Worm (Caenorhabditis elegans) whole organism, young adult: ENCODE results near the gene cee-1.
A peak's percentile ranks its signal among the peaks of the same experiment; 100 is the strongest.

ENCODE experiments used
- B0019.2 ChIP-seq: fragments of 200-800 bp; sonication (Bioruptor generic); conservative IDR thresholded peaks from 2 replicates; pipeline ENCODE4 v1.3.6; 2022; ENCODE audit warnings: missing genetic modification reagents, missing genetic modification characterization, missing compliant biosample characterization
- D2030.7 ChIP-seq: fragments of 200-800 bp; sonication (Bioruptor generic); IDR thresholded peaks from 2 replicates; pipeline ENCODE4 v1.3.6; 2022; ENCODE audit warnings: missing genetic modification reagents, missing genetic modification characterization, missing compliant biosample characterization
- F10E7.11 ChIP-seq: sonication (generic microtip); optimal IDR thresholded peaks from 2 replicates; lab custom pipeline; 2017; ENCODE audit warnings: mild to moderate bottlenecking, missing genetic modification characterization, moderate library complexity, missing compliant biosample characterization
- F57C9.4 ChIP-seq: sonication (generic microtip); optimal IDR thresholded peaks from 2 replicates; lab custom pipeline; 2017; ENCODE audit warnings: mild to moderate bottlenecking, missing genetic modification characterization, missing compliant biosample characterization
- T07F8.4 ChIP-seq: sonication (generic microtip); optimal IDR thresholded peaks from 2 replicates; lab custom pipeline; 2016; ENCODE audit warnings: mild to moderate bottlenecking, missing genetic modification characterization, moderate library complexity, missing compliant biosample characterization
- Y67H2A.10 ChIP-seq: fragments of 200-800 bp; sonication (Bioruptor generic); conservative IDR thresholded peaks from 2 replicates; pipeline ENCODE4 v1.3.6; 2022; ENCODE audit warnings: missing genetic modification reagents, missing genetic modification characterization, missing compliant biosample characterization
- Y79H2A.3 ChIP-seq: fragments of 200-800 bp; sonication (Bioruptor generic); conservative IDR thresholded peaks from 2 replicates; pipeline ENCODE4 v1.3.6; 2022; ENCODE audit warnings: missing genetic modification reagents, missing genetic modification characterization, missing compliant biosample characterization
- Y95B8A.8 ChIP-seq: fragments of 200-800 bp; sonication (Bioruptor generic); IDR thresholded peaks from 2 replicates; pipeline ENCODE4 v1.3.6; 2022; ENCODE audit warnings: missing genetic modification reagents, missing genetic modification characterization, missing compliant biosample characterization
- ZK185.1 ChIP-seq: sonication (generic microtip); optimal IDR thresholded peaks from 2 replicates; lab custom pipeline; 2016; ENCODE audit warnings: mild to moderate bottlenecking, missing genetic modification characterization, missing compliant biosample characterization; ENCODE audit not compliant: poor library complexity, severe bottlenecking
- akir-1 ChIP-seq: fragments of 200-800 bp; sonication (Bioruptor generic); optimal IDR thresholded peaks from 2 replicates; lab custom pipeline; 2018; ENCODE audit warnings: mild to moderate bottlenecking, missing genetic modification characterization, moderate library complexity, missing compliant biosample characterization
- attf-3 ChIP-seq: fragments of 200-800 bp; sonication (Bioruptor generic); conservative IDR thresholded peaks from 2 replicates; pipeline ENCODE4 v1.3.6; 2022; ENCODE audit warnings: missing genetic modification reagents, missing genetic modification characterization, missing compliant biosample characterization
- attf-6 ChIP-seq: fragments of 200-800 bp; sonication (Bioruptor generic); IDR thresholded peaks from 2 replicates; pipeline ENCODE4 v1.3.6; 2022; ENCODE audit warnings: missing genetic modification reagents, missing genetic modification characterization, missing compliant biosample characterization
- cebp-1 ChIP-seq, 2 experiments: fragments of 200-800 bp in 1 of 2; sonication (Bioruptor generic) in 1 of 2; sonication (generic microtip) in 1 of 2; IDR thresholded peaks in 1 of 2; optimal IDR thresholded peaks in 1 of 2; 2 replicates each; pipeline versions ENCODE4 v1.3.6 to Lab custom; 2017 to 2022; ENCODE audit warnings: missing compliant biosample characterization in 2 of 2, missing genetic modification characterization in 2 of 2, mild to moderate bottlenecking in 1 of 2, missing genetic modification reagents in 1 of 2, moderate library complexity in 1 of 2
- ceh-27 ChIP-seq: fragments of 200-800 bp; sonication (Bioruptor generic); optimal IDR thresholded peaks from 2 replicates; lab custom pipeline; 2018; ENCODE audit warnings: mild to moderate bottlenecking, missing genetic modification characterization, moderate library complexity, missing compliant biosample characterization
- ceh-40 ChIP-seq: fragments of 200-800 bp; sonication (Bioruptor generic); IDR thresholded peaks from 2 replicates; pipeline ENCODE4 v1.3.6; 2022; ENCODE audit warnings: missing genetic modification characterization, missing compliant biosample characterization
- ceh-58 ChIP-seq: fragments of 200-800 bp; sonication (Bioruptor generic); IDR thresholded peaks from 2 replicates; pipeline ENCODE4 v1.3.6; 2022; ENCODE audit warnings: missing genetic modification characterization, missing compliant biosample characterization
- ceh-79 ChIP-seq: sonication (generic microtip); optimal IDR thresholded peaks from 2 replicates; lab custom pipeline; 2017; ENCODE audit warnings: mild to moderate bottlenecking, missing genetic modification characterization, missing compliant biosample characterization
- dox-1 ChIP-seq: fragments of 200-800 bp; sonication (Bioruptor generic); IDR thresholded peaks from 2 replicates; pipeline ENCODE4 v1.3.6; 2022; ENCODE audit warnings: missing genetic modification reagents, missing genetic modification characterization, missing compliant biosample characterization
- him-1 ChIP-seq: sonication (generic microtip); optimal IDR thresholded peaks from 2 replicates; lab custom pipeline; 2016; ENCODE audit warnings: missing genotype, missing genetic modification reagents, missing genetic modification characterization, missing compliant biosample characterization
- hsf-1 ChIP-seq: fragments of 200-800 bp; sonication (Bioruptor generic); IDR thresholded peaks from 2 replicates; pipeline ENCODE4 v1.3.6; 2022; ENCODE audit warnings: missing genetic modification reagents, missing genetic modification characterization, missing compliant biosample characterization
- let-607 ChIP-seq, 2 experiments: fragments of 200-800 bp in 1 of 2; sonication (Bioruptor generic) in 1 of 2; sonication (generic microtip) in 1 of 2; optimal IDR thresholded peaks; 2 replicates each; lab custom pipeline; 2016 to 2018; ENCODE audit warnings: mild to moderate bottlenecking in 2 of 2, missing compliant biosample characterization in 2 of 2, missing genetic modification characterization in 2 of 2, moderate library complexity in 2 of 2, missing genotype in 1 of 2
- lin-35 ChIP-seq, 3 experiments: fragments of 150-350 bp in 2 of 3; sonication (generic microtip) in 1 of 3; optimal IDR thresholded peaks; 2 replicates each; lab custom pipeline; 2014 to 2018; ENCODE audit warnings: missing biosample characterization in 3 of 3, missing genetic modification characterization in 3 of 3, missing genetic modification reagents in 3 of 3
- lin-40 ChIP-seq: sonication (generic microtip); optimal IDR thresholded peaks from 2 replicates; lab custom pipeline; 2016; ENCODE audit warnings: missing genetic modification characterization, mild to moderate bottlenecking, missing compliant biosample characterization, missing genotype, missing genetic modification reagents
- lin-54 ChIP-seq: fragments of 200-800 bp; sonication (Bioruptor generic); optimal IDR thresholded peaks from 2 replicates; lab custom pipeline; 2018; ENCODE audit warnings: mild to moderate bottlenecking, missing genetic modification characterization, missing compliant biosample characterization
- lir-1 ChIP-seq: fragments of 200-800 bp; sonication (Bioruptor generic); conservative IDR thresholded peaks from 2 replicates; pipeline ENCODE4 v1.3.6; 2022; ENCODE audit warnings: missing genetic modification reagents, missing genetic modification characterization, missing compliant biosample characterization
- lsl-1 ChIP-seq: fragments of 200-800 bp; sonication (Bioruptor generic); optimal IDR thresholded peaks from 2 replicates; lab custom pipeline; 2018; ENCODE audit warnings: mild to moderate bottlenecking, missing genetic modification characterization, moderate library complexity, missing compliant biosample characterization
- madf-10 ChIP-seq: sonication (generic microtip); optimal IDR thresholded peaks from 2 replicates; lab custom pipeline; 2016; ENCODE audit warnings: mild to moderate bottlenecking, missing genetic modification characterization, missing compliant biosample characterization
- madf-8 ChIP-seq: fragments of 200-800 bp; sonication (Bioruptor generic); conservative IDR thresholded peaks from 2 replicates; pipeline ENCODE4 v1.3.6; 2022; ENCODE audit warnings: missing genetic modification reagents, missing genetic modification characterization, missing compliant biosample characterization
- mcd-1 ChIP-seq: fragments of 200-800 bp; sonication (Bioruptor generic); IDR thresholded peaks from 2 replicates; pipeline ENCODE4 v1.3.6; 2022; ENCODE audit warnings: missing genetic modification reagents, missing genetic modification characterization, missing compliant biosample characterization
- mel-28 ChIP-seq: sonication (generic microtip); optimal IDR thresholded peaks from 2 replicates; lab custom pipeline; 2016; ENCODE audit warnings: borderline replicate concordance, mild to moderate bottlenecking, missing genetic modification characterization, missing compliant biosample characterization
- nfya-2 ChIP-seq: fragments of 200-800 bp; sonication (Bioruptor generic); IDR thresholded peaks from 2 replicates; pipeline ENCODE4 v1.3.6; 2022; ENCODE audit warnings: missing genetic modification reagents, missing genetic modification characterization, missing compliant biosample characterization
- rcor-1 ChIP-seq: fragments of 200-800 bp; sonication (Bioruptor generic); IDR thresholded peaks from 2 replicates; pipeline ENCODE4 v1.3.6; 2022; ENCODE audit warnings: missing genetic modification reagents, missing genetic modification characterization, missing compliant biosample characterization
- rec-8 ChIP-seq, 2 experiments: sonication (generic microtip); optimal IDR thresholded peaks; 2 replicates each; lab custom pipeline; 2016; ENCODE audit warnings: mild to moderate bottlenecking in 2 of 2, missing genetic modification characterization in 2 of 2, missing genetic modification reagents in 2 of 2, missing genotype in 2 of 2, missing biosample characterization in 1 of 2, missing compliant biosample characterization in 1 of 2, moderate library complexity in 1 of 2
- somi-1 ChIP-seq: fragments of 200-800 bp; sonication (Bioruptor generic); optimal IDR thresholded peaks from 2 replicates; lab custom pipeline; 2018; ENCODE audit warnings: mild to moderate bottlenecking, missing genetic modification characterization, missing compliant biosample characterization
- unc-130 ChIP-seq: sonication (generic microtip); optimal IDR thresholded peaks from 2 replicates; lab custom pipeline; 2016; ENCODE audit warnings: missing genetic modification reagents, missing genetic modification characterization, missing compliant biosample characterization
- zim-3 ChIP-seq: sonication (generic microtip); optimal IDR thresholded peaks from 2 replicates; lab custom pipeline; 2017; ENCODE audit warnings: mild to moderate bottlenecking, missing genetic modification characterization, moderate library complexity, missing compliant biosample characterization
- ztf-18 ChIP-seq: sonication (generic microtip); optimal IDR thresholded peaks from 2 replicates; lab custom pipeline; 2016; ENCODE audit warnings: missing genotype, mild to moderate bottlenecking, missing genetic modification characterization, missing compliant biosample characterization
- ztf-26 ChIP-seq: sonication (generic microtip); optimal IDR thresholded peaks from 2 replicates; lab custom pipeline; 2017; ENCODE audit warnings: missing genetic modification characterization, missing compliant biosample characterization

The cee-1 gene

DNA sequence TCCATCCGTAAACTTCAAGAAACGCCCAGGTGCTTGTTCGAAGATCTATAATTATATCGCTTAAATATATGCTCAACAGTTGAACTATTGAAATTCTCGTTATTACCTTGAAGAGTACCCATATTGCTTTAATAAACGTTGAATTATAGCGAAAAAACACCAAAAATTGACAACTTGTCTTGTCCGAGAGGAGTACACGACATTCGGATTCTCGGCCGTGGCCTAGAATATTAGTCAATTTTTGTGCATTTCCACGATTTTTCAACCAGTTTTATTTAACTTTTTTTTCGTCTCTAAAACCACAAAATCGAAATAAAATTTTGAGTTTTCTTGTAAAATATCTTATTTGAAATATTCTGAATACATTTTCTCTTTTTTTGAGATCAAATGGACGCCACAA lies at the start of gene cee-1, which contains the start of gene F26F4.9:
cee-1 (plus strand) TSS at position 383 of the 400 bp plus-strand sequence.
F26F4.9 (minus strand) TSS at position 205 of the 400 bp plus-strand sequence.
- TF ChIP-seq madf-8 (GFP tag; lab: Robert Waterston, UW): peak; percentile 36; the same call in 1 of the 2 replicates
- TF ChIP-seq lin-54: peak; percentile 3
- TF ChIP-seq ceh-27: peak; percentile 61
- TF ChIP-seq F57C9.4 (tag; lab: Kevin White, UChicago): no peak
- TF ChIP-seq unc-130 (GFP tag; lab: Kevin White, UChicago): peak; percentile 53
- no peak for TF ChIP-seq zim-3 (tag; lab: Kevin White, UChicago)
- TF ChIP-seq F10E7.11 (tag; lab: Kevin White, UChicago): no peak
- TF ChIP-seq rec-8 (tag; optimal IDR thresholded peaks at IDR 0.05; lab: Kevin White, UChicago): peak in 1 of 2 experiments; percentile 53
- TF ChIP-seq lin-40: peak; percentile 5
- TF ChIP-seq Y95B8A.8 (GFP tag; lab: Robert Waterston, UW): no peak
- TF ChIP-seq dox-1 (GFP tag; lab: Robert Waterston, UW): peak; percentile 54; the same call in 1 of the 2 replicates
- TF ChIP-seq somi-1: no peak
- peak in 1 of 2 experiments; percentile 60 for TF ChIP-seq let-607 (tag; optimal IDR thresholded peaks at IDR 0.05; lab: Kevin White, UChicago)
- peak in 1 of 3 experiments; percentile 63 for TF ChIP-seq lin-35 (GFP tag; optimal IDR thresholded peaks at IDR 0.05; lab: Kevin White, UChicago)
- TF ChIP-seq ceh-40 (GFP tag; lab: Robert Waterston, UW): 0 out of 2 replicates have a peak, but pooled peaks have one; percentile 10
- peak; percentile 76 for TF ChIP-seq ZK185.1 (tag; lab: Kevin White, UChicago)
- no peak for TF ChIP-seq cebp-1 (GFP tag; IDR thresholded peaks at IDR 0.05; lab: Robert Waterston, UW)
- TF ChIP-seq cebp-1 (tag; optimal IDR thresholded peaks at IDR 0.05; lab: Kevin White, UChicago): peak; percentile 24
- TF ChIP-seq him-1: peak; percentile 44
- no peak for TF ChIP-seq hsf-1 (GFP tag; lab: Robert Waterston, UW)
- TF ChIP-seq mcd-1 (GFP tag; lab: Robert Waterston, UW): peak; percentile 48; the same call in 1 of the 2 replicates
- no peak for TF ChIP-seq T07F8.4 (tag; lab: Kevin White, UChicago)
- peak; percentile 8 for TF ChIP-seq ztf-18
- no peak for TF ChIP-seq Y67H2A.10 (GFP tag; lab: Robert Waterston, UW)
- TF ChIP-seq Y79H2A.3 (GFP tag; lab: Robert Waterston, UW): no peak
- TF ChIP-seq D2030.7: peak; percentile 26; the same call in 1 of the 2 replicates
- TF ChIP-seq attf-6 (GFP tag; lab: Robert Waterston, UW): no peak
- no peak for TF ChIP-seq madf-10
- 0 out of 2 replicates have a peak, but pooled peaks have one; percentile 15 for TF ChIP-seq rcor-1 (GFP tag; lab: Robert Waterston, UW)
- peak; percentile 34 for TF ChIP-seq lsl-1 (GFP tag; lab: Kevin White, UChicago)
- no peak for TF ChIP-seq akir-1 (GFP tag; lab: Kevin White, UChicago)

DNA sequence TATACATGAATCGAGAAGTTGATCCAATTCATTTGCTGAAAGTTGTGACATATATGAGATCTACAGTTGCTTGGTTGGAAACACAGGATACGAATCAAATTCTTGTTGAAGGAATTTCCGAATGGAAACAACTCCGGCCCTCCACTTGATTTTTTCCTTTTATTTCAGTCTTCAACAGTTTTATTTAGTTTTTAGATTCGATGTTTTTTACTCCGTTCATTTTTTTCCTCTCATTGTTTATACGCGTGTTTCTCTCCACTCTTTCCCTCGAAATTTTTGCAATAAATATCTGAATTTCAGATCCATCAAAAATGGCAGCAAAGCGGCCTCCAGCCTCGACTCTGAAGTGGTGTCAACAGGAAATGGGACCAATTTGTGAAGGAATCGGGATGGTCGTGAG lies 49.4 kb upstream of the cee-1 start, which contains the start of gene coq-8:
coq-8 (plus strand) TSS at position 301 of the 400 bp plus-strand sequence.
- TF ChIP-seq let-607 (tag; optimal IDR thresholded peaks at IDR 0.05; lab: Kevin White, UChicago): no peak
- TF ChIP-seq, all 124 proteins: peak for 0

DNA sequence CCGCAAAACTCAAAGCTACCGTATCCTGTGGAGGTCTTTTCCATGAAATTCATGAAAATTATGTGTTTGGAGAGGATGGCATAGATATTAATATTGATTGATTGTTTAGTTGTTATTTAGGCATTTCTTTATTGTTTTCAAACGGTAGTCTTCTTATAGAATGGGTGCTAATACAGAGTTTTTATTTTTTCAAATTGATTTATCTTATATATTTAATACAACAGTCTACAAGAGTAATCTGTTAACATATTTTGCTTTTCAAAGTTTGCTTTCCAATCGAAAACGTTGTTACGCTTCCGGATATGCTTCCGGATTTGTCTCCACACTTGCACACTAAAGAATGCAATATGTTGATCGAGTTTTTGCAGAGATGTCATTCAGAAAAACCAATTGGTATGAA lies 45.7 kb upstream of the cee-1 start, which contains the start of gene C35D10.17:
C35D10.17 (plus strand) TSS at position 301 of the 400 bp plus-strand sequence.
- TF ChIP-seq ceh-79 (tag; lab: Kevin White, UChicago): no peak
- no peak for TF ChIP-seq ztf-26
- no peak for TF ChIP-seq attf-3
- no peak for TF ChIP-seq lir-1
- no peak for TF ChIP-seq ceh-58 (GFP tag; lab: Robert Waterston, UW)
- TF ChIP-seq B0019.2 (GFP tag; lab: Robert Waterston, UW): no peak
- TF ChIP-seq nfya-2 (GFP tag; lab: Robert Waterston, UW): no peak
- TF ChIP-seq lin-35 (GFP tag; optimal IDR thresholded peaks at IDR 0.05; lab: Kevin White, UChicago): no peak
- TF ChIP-seq attf-6 (GFP tag; lab: Robert Waterston, UW): no peak
- TF ChIP-seq mel-28 (tag; lab: Kevin White, UChicago): no peak
